Worm (Caenorhabditis elegans) whole organism, young adult: ENCODE results near the gene ssna-1.

Source experiments
- D2030.7 ChIP-seq: fragments of 200-800 bp; sonication (Bioruptor generic); IDR thresholded peaks from 2 replicates; pipeline ENCODE4 v1.3.6; 2022; ENCODE audit warnings: missing genetic modification reagents, missing genetic modification characterization, missing compliant biosample characterization
- Y56A3A.18 ChIP-seq: fragments of 200-800 bp; sonication (Bioruptor generic); IDR thresholded peaks from 2 replicates; pipeline ENCODE4 v1.3.6; 2022; ENCODE audit warnings: missing genetic modification reagents, missing genetic modification characterization, missing compliant biosample characterization
- Y79H2A.3 ChIP-seq: fragments of 200-800 bp; sonication (Bioruptor generic); conservative IDR thresholded peaks from 2 replicates; pipeline ENCODE4 v1.3.6; 2022; ENCODE audit warnings: missing genetic modification reagents, missing genetic modification characterization, missing compliant biosample characterization
- die-1 ChIP-seq: sonication (generic microtip); optimal IDR thresholded peaks from 2 replicates; lab custom pipeline; 2016; ENCODE audit warnings: missing genotype, mild to moderate bottlenecking, missing genetic modification characterization, missing compliant biosample characterization
- let-607 ChIP-seq, 2 experiments: fragments of 200-800 bp in 1 of 2; sonication (Bioruptor generic) in 1 of 2; sonication (generic microtip) in 1 of 2; optimal IDR thresholded peaks; 2 replicates each; lab custom pipeline; 2016 to 2018; ENCODE audit warnings: mild to moderate bottlenecking in 2 of 2, missing compliant biosample characterization in 2 of 2, missing genetic modification characterization in 2 of 2, moderate library complexity in 2 of 2, missing genotype in 1 of 2
- lin-26 ChIP-seq: fragments of 200-800 bp; sonication (Bioruptor generic); IDR thresholded peaks from 2 replicates; pipeline ENCODE4 v1.3.6; 2022; ENCODE audit warnings: missing genetic modification reagents, missing genetic modification characterization, missing compliant biosample characterization
- madf-3 ChIP-seq: fragments of 200-800 bp; sonication (Bioruptor generic); IDR thresholded peaks from 2 replicates; pipeline ENCODE4 v1.3.6; 2022; ENCODE audit warnings: missing genetic modification reagents, missing genetic modification characterization, missing compliant biosample characterization
- nhr-80 ChIP-seq: sonication (generic microtip); optimal IDR thresholded peaks from 2 replicates; lab custom pipeline; 2016; ENCODE audit warnings: missing genetic modification characterization, missing compliant biosample characterization
- repo-1 ChIP-seq: sonication (generic microtip); optimal IDR thresholded peaks from 2 replicates; lab custom pipeline; 2017; ENCODE audit warnings: mild to moderate bottlenecking, missing genetic modification characterization, missing compliant biosample characterization
- tlf-1 ChIP-seq: fragments of 200-800 bp; sonication (Bioruptor generic); optimal IDR thresholded peaks from 2 replicates; lab custom pipeline; 2018; ENCODE audit warnings: mild to moderate bottlenecking, missing genetic modification characterization, missing compliant biosample characterization

The ssna-1 gene

DNA sequence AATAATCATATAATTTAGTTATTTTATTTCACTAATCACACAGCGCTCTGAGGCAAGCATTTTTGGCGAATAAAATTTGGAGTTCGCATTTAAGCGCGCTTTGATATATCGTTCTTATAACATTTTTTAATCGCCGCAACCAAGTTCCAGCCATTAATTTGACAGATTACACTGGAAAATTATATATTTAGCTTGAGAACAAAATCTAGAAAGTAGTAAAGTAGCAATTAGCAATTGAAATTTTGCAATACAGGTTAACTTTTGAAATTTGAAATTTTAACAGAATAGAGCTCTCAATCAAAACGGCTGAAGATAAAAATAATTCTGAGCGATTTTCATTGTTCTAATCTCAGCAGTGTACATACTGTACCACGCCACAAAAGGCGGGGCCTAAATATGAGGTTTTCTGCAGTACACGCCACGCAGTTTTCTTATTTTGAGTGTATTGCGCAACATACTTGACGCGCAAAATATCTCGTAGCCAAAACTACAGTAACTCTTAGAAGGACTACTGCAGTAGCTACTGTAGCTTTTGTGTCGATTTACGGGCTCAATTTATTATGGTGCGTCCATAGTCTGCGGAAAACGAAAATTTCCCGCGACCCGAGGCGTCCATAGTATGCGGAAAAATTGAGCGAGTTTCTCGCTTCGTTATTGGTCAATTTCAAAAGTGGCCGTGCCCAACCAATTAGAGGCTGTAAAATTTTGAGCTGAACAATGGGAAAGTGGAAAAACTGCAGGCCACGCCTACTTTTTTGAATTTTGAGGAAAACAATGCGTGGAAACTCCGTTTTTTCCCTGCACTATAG, 39.4 kb downstream of the ssna-1 start (continued):
- TF ChIP-seq Y79H2A.3: no peak
- TF ChIP-seq Y56A3A.18 (GFP tag; lab: Robert Waterston, UW): no peak
- TF ChIP-seq, all 124 proteins: peak for 38

DNA sequence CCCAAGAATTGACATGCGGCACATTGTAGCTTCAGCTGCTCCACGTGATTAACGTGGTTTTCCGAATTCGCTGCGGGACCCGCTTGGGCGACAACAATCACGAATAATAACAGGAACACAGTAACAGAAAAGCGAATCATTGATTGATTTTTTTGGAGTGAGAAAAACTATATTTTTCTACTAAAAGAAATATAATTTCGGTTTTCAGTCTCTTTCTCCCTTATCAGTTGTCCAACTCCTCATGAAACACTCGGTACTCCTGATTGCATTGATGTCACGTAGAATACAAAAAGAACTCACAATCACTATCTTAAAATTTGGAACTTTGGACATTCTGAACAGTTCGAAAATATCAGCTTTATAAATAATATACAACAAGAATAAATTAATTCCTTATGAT, 41.0 kb downstream of the ssna-1 start, which contains the start of gene Y66H1A.5:
Y66H1A.5 (minus strand) TSS at position 265 of the 400 bp plus-strand sequence.
- TF ChIP-seq repo-1: no peak
- TF ChIP-seq nhr-80 (tag; lab: Kevin White, UChicago): peak; percentile 50
- TF ChIP-seq tlf-1 (GFP tag; lab: Kevin White, UChicago): peak; percentile 37
- TF ChIP-seq die-1 (tag; lab: Kevin White, UChicago): no peak
- no peak for TF ChIP-seq lin-26
- TF ChIP-seq D2030.7 (GFP tag; lab: Robert Waterston, UW): no peak
- TF ChIP-seq madf-3 (GFP tag; lab: Robert Waterston, UW): 0 out of 2 replicates have a peak, but pooled peaks have one; percentile 53
- TF ChIP-seq let-607 (tag; optimal IDR thresholded peaks at IDR 0.05; lab: Kevin White, UChicago): peak in 1 of 2 experiments; percentile 16
